Worm (Caenorhabditis elegans) whole organism, late embryonic: ENCODE measurements around the gene atg-10.

Experiments
- ama-1 ChIP-seq: fragments of 150-350 bp; optimal IDR thresholded peaks from 2 replicates; lab custom pipeline; 2014
- ceh-24 ChIP-seq: sonication (generic microtip); optimal IDR thresholded peaks from 2 replicates; lab custom pipeline; 2016; ENCODE audit warnings: mild to moderate bottlenecking, missing genetic modification characterization, missing compliant biosample characterization
- elt-2 ChIP-seq: sonication (generic microtip); optimal IDR thresholded peaks from 2 replicates; lab custom pipeline; 2016; ENCODE audit warnings: missing genetic modification reagents, missing genetic modification characterization, missing compliant biosample characterization
- hlh-6 ChIP-seq: sonication (generic microtip); optimal IDR thresholded peaks from 2 replicates; lab custom pipeline; 2016; ENCODE audit warnings: missing genotype, missing genetic modification characterization, missing compliant biosample characterization
- lin-11 ChIP-seq: fragments of 200-800 bp; sonication (Bioruptor generic); optimal IDR thresholded peaks from 2 replicates; lab custom pipeline; 2018; ENCODE audit warnings: mild to moderate bottlenecking, missing genetic modification characterization, missing compliant biosample characterization
- nhr-11 ChIP-seq: fragments of 150-350 bp; optimal IDR thresholded peaks from 2 replicates; lab custom pipeline; 2014; ENCODE audit warnings: missing biosample characterization, missing genetic modification characterization
- pha-4 ChIP-seq: fragments of 150-350 bp; optimal IDR thresholded peaks from 2 replicates; lab custom pipeline; 2018; ENCODE audit warnings: missing biosample characterization, missing genetic modification reagents, missing genetic modification characterization
- pqm-1 ChIP-seq: sonication (generic microtip); optimal IDR thresholded peaks from 2 replicates; lab custom pipeline; 2016; ENCODE audit warnings: missing genetic modification characterization, missing compliant biosample characterization
- zip-5 ChIP-seq: sonication (generic microtip); optimal IDR thresholded peaks from 2 replicates; lab custom pipeline; 2016; ENCODE audit warnings: missing genetic modification characterization, missing compliant biosample characterization
- ztf-16 ChIP-seq: sonication (generic microtip); optimal IDR thresholded peaks from 2 replicates; lab custom pipeline; 2017; ENCODE audit warnings: missing genetic modification characterization, missing compliant biosample characterization

- TF ChIP-seq hlh-6 (tag; lab: Kevin White, UChicago) = no peak
- TF ChIP-seq ztf-16 (tag; lab: Kevin White, UChicago) = no peak
- no peak for TF ChIP-seq pqm-1 (tag; lab: Kevin White, UChicago)
- no peak for TF ChIP-seq ama-1 (lab: Kevin White, UChicago)
- TF ChIP-seq lin-11 (tag; lab: Kevin White, UChicago) = no peak
- no peak for TF ChIP-seq nhr-11
- TF ChIP-seq pha-4 = no peak
- no peak for TF ChIP-seq ceh-24 (tag; lab: Kevin White, UChicago)
- TF ChIP-seq elt-2 = no peak
- no peak for TF ChIP-seq zip-5 (tag; lab: Kevin White, UChicago)
Measured at ce11 chrII:8634386-8634785, 24.5 kb upstream of the atg-10 start, which contains the start of gene cutl-12.
